Worm (Caenorhabditis elegans) whole organism, late embryonic: Measurements from ENCODE around the gene nhr-16.

ENCODE experiments used
- C38D4.7 ChIP-seq: fragments of 200-800 bp; sonication (Bioruptor generic); optimal IDR thresholded peaks from 2 replicates; lab custom pipeline; 2018; ENCODE audit warnings: mild to moderate bottlenecking, missing genetic modification characterization, moderate library complexity, missing compliant biosample characterization
- F13H6.1 ChIP-seq: sonication (generic microtip); optimal IDR thresholded peaks from 2 replicates; lab custom pipeline; 2016; ENCODE audit warnings: missing genetic modification characterization, missing compliant biosample characterization
- K02D7.2 ChIP-seq: sonication (generic microtip); optimal IDR thresholded peaks from 2 replicates; lab custom pipeline; 2017; ENCODE audit warnings: mild to moderate bottlenecking, missing genetic modification characterization, missing compliant biosample characterization
- K09A11.1 ChIP-seq: sonication (generic microtip); optimal IDR thresholded peaks from 2 replicates; lab custom pipeline; 2017; ENCODE audit warnings: antibody characterized with exemption, mild to moderate bottlenecking, missing genetic modification characterization, missing compliant biosample characterization; ENCODE audit not compliant: insufficient read depth
- ama-1 ChIP-seq: fragments of 150-350 bp; optimal IDR thresholded peaks from 2 replicates; lab custom pipeline; 2014
- ceh-24 ChIP-seq: sonication (generic microtip); optimal IDR thresholded peaks from 2 replicates; lab custom pipeline; 2016; ENCODE audit warnings: mild to moderate bottlenecking, missing genetic modification characterization, missing compliant biosample characterization
- ceh-34 ChIP-seq: sonication (generic microtip); optimal IDR thresholded peaks from 2 replicates; lab custom pipeline; 2016; ENCODE audit warnings: mild to moderate bottlenecking, missing genetic modification characterization, missing compliant biosample characterization
- ceh-9 ChIP-seq: sonication (generic microtip); optimal IDR thresholded peaks from 2 replicates; lab custom pipeline; 2016; ENCODE audit warnings: mild to moderate bottlenecking, missing genetic modification characterization, inconsistent platforms, missing compliant biosample characterization
- che-1 ChIP-seq: sonication (generic microtip); optimal IDR thresholded peaks from 2 replicates; lab custom pipeline; 2016; ENCODE audit warnings: mild to moderate bottlenecking, missing genetic modification characterization, missing compliant biosample characterization
- ets-4 ChIP-seq: sonication (generic microtip); optimal IDR thresholded peaks from 2 replicates; lab custom pipeline; 2016; ENCODE audit warnings: missing genetic modification characterization, missing compliant biosample characterization
- eyg-1 ChIP-seq: sonication (generic microtip); optimal IDR thresholded peaks from 2 replicates; lab custom pipeline; 2016; ENCODE audit warnings: missing genotype, missing genetic modification characterization, missing compliant biosample characterization
- fkh-10 ChIP-seq: fragments of 150-350 bp; optimal IDR thresholded peaks from 2 replicates; lab custom pipeline; 2014; ENCODE audit warnings: missing biosample characterization, missing genetic modification reagents, missing genetic modification characterization
- gmeb-2 ChIP-seq: sonication (generic microtip); optimal IDR thresholded peaks from 2 replicates; lab custom pipeline; 2016; ENCODE audit warnings: missing genetic modification characterization, inconsistent platforms, missing compliant biosample characterization
- hlh-13 ChIP-seq: fragments of 200-800 bp; sonication (Bioruptor generic); optimal IDR thresholded peaks from 2 replicates; lab custom pipeline; 2018; ENCODE audit warnings: mild to moderate bottlenecking, missing genetic modification characterization, missing compliant biosample characterization
- hlh-30 ChIP-seq: sonication (generic microtip); optimal IDR thresholded peaks from 2 replicates; lab custom pipeline; 2017; ENCODE audit warnings: antibody characterized with exemption, missing genetic modification characterization, missing compliant biosample characterization; ENCODE audit not compliant: insufficient read depth
- hlh-6 ChIP-seq: sonication (generic microtip); optimal IDR thresholded peaks from 2 replicates; lab custom pipeline; 2016; ENCODE audit warnings: missing genotype, missing genetic modification characterization, missing compliant biosample characterization
- hlh-8 ChIP-seq: sonication (generic microtip); optimal IDR thresholded peaks from 2 replicates; lab custom pipeline; 2016; ENCODE audit warnings: missing genotype, missing genetic modification characterization, missing compliant biosample characterization
- lim-6 ChIP-seq: sonication (generic microtip); optimal IDR thresholded peaks from 2 replicates; lab custom pipeline; 2016; ENCODE audit warnings: missing genetic modification characterization, missing compliant biosample characterization
- nfya-1 ChIP-seq: sonication (generic microtip); optimal IDR thresholded peaks from 2 replicates; lab custom pipeline; 2017; ENCODE audit warnings: missing genetic modification characterization, mild to moderate bottlenecking, missing compliant biosample characterization, antibody characterized with exemption, moderate library complexity
- odd-2 ChIP-seq: sonication (generic microtip); optimal IDR thresholded peaks from 2 replicates; lab custom pipeline; 2017; ENCODE audit warnings: antibody characterized with exemption, mild to moderate bottlenecking, missing genetic modification characterization, missing compliant biosample characterization
- ref-2 ChIP-seq: sonication (generic microtip); optimal IDR thresholded peaks from 2 replicates; lab custom pipeline; 2016; ENCODE audit warnings: missing genetic modification characterization, missing compliant biosample characterization
- sdc-2 ChIP-seq: sonication (generic microtip); optimal IDR thresholded peaks from 2 replicates; lab custom pipeline; 2016; ENCODE audit warnings: missing genotype, missing genetic modification characterization, missing compliant biosample characterization
- sox-2 ChIP-seq: fragments of 200-800 bp; sonication (Bioruptor generic); IDR thresholded peaks from 2 replicates; pipeline ENCODE4 v1.3.6; 2022; ENCODE audit warnings: missing genetic modification reagents, missing genetic modification characterization, missing compliant biosample characterization
- tbx-7 ChIP-seq: sonication (generic microtip); optimal IDR thresholded peaks from 2 replicates; lab custom pipeline; 2016; ENCODE audit warnings: missing genotype, missing genetic modification characterization, missing compliant biosample characterization
- ttx-3 ChIP-seq: sonication (generic microtip); optimal IDR thresholded peaks from 2 replicates; lab custom pipeline; 2016; ENCODE audit warnings: missing genetic modification reagents, missing genetic modification characterization, missing compliant biosample characterization
- unc-3 ChIP-seq, 2 experiments: fragments of 200-800 bp in 1 of 2; sonication (Bioruptor generic) in 1 of 2; sonication (generic microtip) in 1 of 2; conservative IDR thresholded peaks in 1 of 2; optimal IDR thresholded peaks in 1 of 2; 2 replicates each; pipeline versions ENCODE4 v1.3.6 to Lab custom; 2016 to 2022; ENCODE audit warnings: missing compliant biosample characterization in 2 of 2, missing genetic modification characterization in 2 of 2, missing genetic modification reagents in 1 of 2
- unc-42 ChIP-seq: sonication (generic microtip); optimal IDR thresholded peaks from 2 replicates; lab custom pipeline; 2016; ENCODE audit warnings: missing genotype, missing genetic modification characterization, missing compliant biosample characterization
- unc-86 ChIP-seq: sonication (generic microtip); optimal IDR thresholded peaks from 2 replicates; lab custom pipeline; 2016; ENCODE audit warnings: missing genetic modification characterization, missing compliant biosample characterization

Gene nhr-16

DNA sequence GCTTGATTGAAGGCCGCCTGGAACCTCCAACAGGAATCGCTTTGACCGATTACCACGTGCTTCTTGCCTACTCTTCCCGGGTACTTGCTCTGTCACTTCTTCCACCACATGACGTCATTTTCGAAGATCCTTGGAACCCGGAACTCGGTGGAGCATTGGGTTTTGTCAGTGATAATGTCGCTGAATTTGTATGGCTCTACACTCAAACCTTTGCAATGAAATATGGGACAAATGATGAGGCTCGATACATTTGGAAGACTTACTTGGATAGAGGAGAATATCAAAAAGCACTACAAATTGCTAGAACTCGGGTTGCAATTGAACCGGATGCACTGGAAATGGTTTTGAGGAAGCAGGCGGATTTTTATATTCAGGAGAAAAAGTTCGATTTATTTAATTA is 24.2 kb downstream of the nhr-16 start:
- TF ChIP-seq unc-86 (tag; lab: Kevin White, UChicago) = no peak
- no peak for TF ChIP-seq sox-2 (GFP tag; lab: Robert Waterston, UW)
- TF ChIP-seq F13H6.1 (tag; lab: Kevin White, UChicago) = no peak
- TF ChIP-seq ceh-9 (tag; lab: Kevin White, UChicago) = no peak
- no peak for TF ChIP-seq K02D7.2
- no peak for TF ChIP-seq odd-2 (tag; lab: Kevin White, UChicago)

DNA sequence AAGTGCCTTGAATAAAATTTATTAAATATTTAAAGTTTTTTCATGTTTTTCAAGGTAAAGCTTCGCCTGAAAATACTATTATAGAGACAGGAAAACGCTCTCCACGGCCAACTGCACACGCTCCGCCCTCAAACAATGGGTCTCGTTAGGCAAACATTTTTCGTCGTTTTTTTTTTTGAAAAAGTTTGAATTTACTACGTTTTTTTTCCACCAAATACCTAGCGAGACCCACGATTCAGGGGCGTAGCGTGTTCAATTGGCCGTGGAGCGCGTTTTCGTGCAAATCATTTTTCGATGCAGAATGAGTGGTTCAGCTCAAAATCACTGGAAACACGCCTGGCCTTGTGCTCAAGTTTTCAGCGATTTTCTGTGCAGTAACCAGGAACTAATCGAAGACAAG is 29.3 kb downstream of the nhr-16 start, which contains the start of gene W06B4.2:
Gene W06B4.2, plus strand, starts transcription at position 301 of the 400 bp plus-strand sequence.
- no peak for TF ChIP-seq sdc-2
- TF ChIP-seq, all 69 proteins: peak for 0

DNA sequence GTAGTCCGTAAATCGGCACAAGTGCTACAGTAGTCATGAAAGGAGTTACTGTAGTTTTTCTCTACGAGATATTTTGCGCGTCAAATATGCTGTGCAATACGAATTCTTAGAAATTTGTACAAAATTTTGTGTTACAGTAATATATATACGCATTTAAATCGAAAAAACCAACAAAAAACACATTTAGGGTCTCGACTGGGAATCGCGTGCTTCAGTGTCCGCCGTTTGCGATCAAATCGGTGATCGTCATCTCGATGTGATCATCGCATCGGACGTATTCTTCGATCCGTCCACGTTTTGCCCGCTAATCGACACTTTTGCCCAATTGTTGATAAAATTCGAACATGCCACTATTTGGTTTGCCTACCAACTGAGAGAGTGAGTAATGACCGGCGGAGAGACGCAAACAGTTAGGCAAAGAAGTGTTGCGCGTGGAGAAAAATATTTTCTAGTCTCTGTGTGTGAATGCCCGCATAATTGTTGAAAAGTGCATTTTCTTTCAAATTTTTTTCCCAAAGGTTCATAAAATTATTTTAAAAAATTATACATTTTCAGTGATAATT is 30.4 kb downstream of the nhr-16 start:
- no peak for TF ChIP-seq unc-42 (tag; lab: Kevin White, UChicago)
- no peak for TF ChIP-seq lim-6 (tag; lab: Kevin White, UChicago)
- no peak for TF ChIP-seq K09A11.1
- no peak for TF ChIP-seq unc-86 (tag; lab: Kevin White, UChicago)
- no peak for TF ChIP-seq hlh-6
- TF ChIP-seq ttx-3 (tag; lab: Kevin White, UChicago) = no peak
- TF ChIP-seq fkh-10 (GFP tag; lab: Kevin White, UChicago) = no peak

DNA sequence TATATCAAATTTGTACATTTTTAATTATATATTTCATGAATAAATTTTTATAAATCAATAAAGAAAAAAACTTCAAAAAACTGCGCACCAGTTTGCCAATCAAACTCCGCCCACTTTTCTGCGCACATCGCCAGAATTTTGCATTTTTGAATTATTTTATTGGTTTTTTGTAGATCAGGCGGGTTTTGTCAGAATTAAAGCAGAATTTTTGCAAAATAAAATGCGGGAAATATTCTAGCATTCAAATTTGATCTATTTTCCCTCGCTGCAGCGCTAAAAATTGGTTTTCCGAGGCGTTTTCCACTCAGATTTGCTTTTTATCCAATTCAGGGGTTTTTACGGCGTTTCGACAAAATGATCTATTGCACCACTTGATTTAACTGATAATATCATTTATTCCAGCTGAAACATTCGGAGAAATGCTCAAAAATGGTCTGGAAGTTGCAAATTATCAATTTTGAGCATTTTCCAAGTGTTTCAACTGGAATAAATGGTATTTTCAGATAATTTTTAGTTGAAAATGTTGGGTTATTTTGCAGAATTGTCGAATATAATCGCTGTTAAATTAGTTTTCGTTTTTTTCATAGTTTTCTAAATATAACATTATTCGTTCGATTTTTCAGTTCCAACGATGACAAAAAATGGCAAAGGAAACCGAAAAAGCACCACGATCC is 32.5 kb downstream of the nhr-16 start, which contains the start of gene W06B4.1:
Gene W06B4.1, plus strand, starts transcription at position 624 of the 674 bp plus-strand sequence.
- TF ChIP-seq tbx-7 (tag; lab: Kevin White, UChicago) (no peak), eyg-1 (no peak)

DNA sequence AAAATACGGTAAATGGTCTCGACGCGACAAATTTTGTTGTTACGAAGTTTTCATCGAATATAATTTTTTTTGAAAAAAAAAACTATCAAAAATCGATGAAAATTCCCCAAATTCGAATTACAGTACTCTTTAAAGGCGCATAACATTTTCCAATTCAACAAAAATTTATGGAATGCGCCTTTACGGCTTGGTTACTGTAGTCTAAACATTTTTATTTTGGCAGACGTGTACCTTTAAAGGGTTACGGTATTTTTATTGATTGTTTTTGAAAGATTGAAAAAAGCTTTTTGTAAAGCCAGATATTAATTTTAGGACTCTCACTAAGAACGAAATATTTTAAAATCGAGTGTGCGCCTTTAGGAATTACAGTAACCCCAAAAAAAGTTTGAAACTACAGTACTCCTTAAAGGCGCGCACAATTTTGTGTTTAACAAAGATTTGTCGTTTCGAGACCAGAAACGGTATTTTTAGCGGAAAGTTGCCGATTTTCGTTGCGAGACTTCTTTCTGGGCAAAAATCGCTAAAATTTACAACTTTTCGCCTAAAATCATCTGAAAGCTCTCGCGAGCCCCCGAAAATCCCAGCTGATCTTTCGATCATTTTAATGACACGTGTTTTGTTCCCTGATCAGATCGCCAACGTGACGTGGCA is 35.5 kb downstream of the nhr-16 start:
- TF ChIP-seq C38D4.7 (GFP tag; lab: Kevin White, UChicago) (no peak), ceh-24 (tag; lab: Kevin White, UChicago) (no peak), ceh-9 (tag; lab: Kevin White, UChicago) (no peak)

DNA sequence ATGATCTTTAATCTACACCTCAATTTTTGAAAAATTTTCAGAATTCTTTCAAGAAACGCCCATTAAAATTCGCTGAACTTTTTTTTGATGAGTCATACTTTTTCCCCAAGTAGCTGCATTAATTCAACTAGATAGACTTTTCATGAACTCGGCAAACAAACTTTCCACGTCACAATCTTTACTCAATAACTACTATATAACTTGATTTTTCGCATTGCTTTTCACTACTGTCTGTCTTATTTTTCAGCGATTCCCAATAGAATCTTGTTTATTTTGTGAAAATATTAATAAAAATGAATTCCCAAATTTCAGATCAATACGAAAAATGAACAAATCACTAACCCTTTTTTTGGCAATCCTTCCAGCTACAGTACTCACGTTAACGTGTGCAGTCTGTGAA is 39.7 kb downstream of the nhr-16 start, which contains the start of gene T05C1.1:
Gene T05C1.1, plus strand, starts transcription at position 301 of the 400 bp plus-strand sequence.
- TF ChIP-seq C38D4.7 (GFP tag; lab: Kevin White, UChicago) (no peak), che-1 (tag; lab: Kevin White, UChicago) (no peak), hlh-30 (tag; lab: Kevin White, UChicago) (no peak), hlh-8 (tag; lab: Kevin White, UChicago) (no peak), nfya-1 (no peak), hlh-13 (GFP tag; lab: Kevin White, UChicago) (no peak), ama-1 (lab: Kevin White, UChicago) (no peak), gmeb-2 (no peak), unc-3 (GFP tag; conservative IDR thresholded peaks at IDR 0.05; lab: Robert Waterston, UW) (no peak), unc-3 (tag; optimal IDR thresholded peaks at IDR 0.05; lab: Kevin White, UChicago) (no peak), hlh-6 (no peak), ref-2 (no peak), ceh-34 (tag; lab: Kevin White, UChicago) (no peak), ets-4 (no peak), odd-2 (tag; lab: Kevin White, UChicago) (no peak), sox-2 (GFP tag; lab: Robert Waterston, UW) (no peak), lim-6 (tag; lab: Kevin White, UChicago) (no peak), ceh-24 (tag; lab: Kevin White, UChicago) (no peak), fkh-10 (GFP tag; lab: Kevin White, UChicago) (no peak)
